Fruit fly (Drosophila melanogaster): ENCODE results near the gene Setd3.
A peak's percentile ranks its signal among the peaks of the same experiment; 100 is the strongest.

The Setd3 gene

dm6 chrX:6973340-6973739, 4.8 kb upstream of the Setd3 start, which contains the start of gene CG3040 (continued):
- TF ChIP-seq inv (GFP tag; IDR thresholded peaks at IDR 0.05; ENCODE audit: partially characterized antibody) (no peak), CG43689 (GFP tag; IDR thresholded peaks at IDR 0.05) (no peak), CG11560 (tag; IDR thresholded peaks at IDR 0.05) (no peak), kah (GFP tag; optimal IDR thresholded peaks at IDR 0.05) (no peak), CG3163 (GFP tag; optimal IDR thresholded peaks at IDR 0.05) (peak; percentile 7), ems (GFP tag; optimal IDR thresholded peaks at IDR 0.05) (no peak), crol (GFP tag; IDR thresholded peaks at IDR 0.05) (no peak), ssp (GFP tag; IDR thresholded peaks at IDR 0.05) (no peak), toy (GFP tag; IDR thresholded peaks at IDR 0.05) (no peak), CG17568 (GFP tag; optimal IDR thresholded peaks at IDR 0.05) (peak; percentile 32), grn (GFP tag; optimal IDR thresholded peaks at IDR 0.05) (no peak), hbn (GFP tag; IDR thresholded peaks at IDR 0.05; ENCODE audit: partially characterized antibody) (no peak; the same call in 1 of the 2 replicates), Camta (GFP tag; optimal IDR thresholded peaks at IDR 0.05) (no peak), org-1 (GFP tag; optimal IDR thresholded peaks at IDR 0.05) (no peak), unpg (GFP tag; optimal IDR thresholded peaks at IDR 0.05) (peak; percentile 48), CG15514 (GFP tag; optimal IDR thresholded peaks at IDR 0.05) (peak; percentile 63), br (optimal IDR thresholded peaks at IDR 0.05) (no peak), ERR (GFP tag; optimal IDR thresholded peaks at IDR 0.05) (no peak), CG6175 (GFP tag; IDR thresholded peaks at IDR 0.05) (no peak), CG32772 (GFP tag; IDR thresholded peaks at IDR 0.05) (0 out of 2 replicates have a peak, but pooled peaks have one; percentile 14), vnd (GFP tag; IDR thresholded peaks at IDR 0.05; ENCODE audit: partially characterized antibody) (no peak), CG18599 (GFP tag; optimal IDR thresholded peaks at IDR 0.05) (peak; percentile 15), Rfx (GFP tag; IDR thresholded peaks at IDR 0.05) (peak; percentile 54), CG17802 (tag; optimal IDR thresholded peaks at IDR 0.05) (no peak), Ada2b (GFP tag; IDR thresholded peaks at IDR 0.05) (peak; percentile 22; the same call in 1 of the 2 replicates), Oaz (GFP tag; IDR thresholded peaks at IDR 0.05) (no peak), seq (GFP tag; IDR thresholded peaks at IDR 0.05) (no peak), pita (GFP tag; optimal IDR thresholded peaks at IDR 0.05) (peak; percentile 86), CG4617 (GFP tag; optimal IDR thresholded peaks at IDR 0.05; ENCODE audit: borderline replicate concordance) (peak; percentile 81), repo (GFP tag; optimal IDR thresholded peaks at IDR 0.05) (no peak), caup (GFP tag; optimal IDR thresholded peaks at IDR 0.05; ENCODE audit: severe bottlenecking) (no peak), Xbp1 (GFP tag; optimal IDR thresholded peaks at IDR 0.05) (peak; percentile 45), CG5245 (GFP tag; optimal IDR thresholded peaks at IDR 0.05) (no peak), Dp (GFP tag; optimal IDR thresholded peaks at IDR 0.05) (peak; percentile 11), CG12236 (GFP tag; optimal IDR thresholded peaks at IDR 0.05) (no peak), CG2199 (GFP tag; IDR thresholded peaks at IDR 0.05) (no peak), hkb (optimal IDR thresholded peaks at IDR 0.05) (no peak), hkb (GFP tag; IDR thresholded peaks at IDR 0.05) (peak; percentile 49; the same call in 1 of the 2 replicates), CG2875 (GFP tag; optimal IDR thresholded peaks at IDR 0.05) (no peak), MBD-R2 (GFP tag; IDR thresholded peaks at IDR 0.05) (peak; percentile 63), lilli (GFP tag; optimal IDR thresholded peaks at IDR 0.05) (peak; percentile 52), CG2712 (tag; optimal IDR thresholded peaks at IDR 0.05) (peak; percentile 54), CG17186 (GFP tag; optimal IDR thresholded peaks at IDR 0.05) (no peak), grau (tag; optimal IDR thresholded peaks at IDR 0.05) (peak; percentile 56), CG9797 (GFP tag; optimal IDR thresholded peaks at IDR 0.05) (peak; percentile 63), maf-S (GFP tag; optimal IDR thresholded peaks at IDR 0.05) (no peak), Asciz (GFP tag; optimal IDR thresholded peaks at IDR 0.05) (no peak), insv (GFP tag; optimal IDR thresholded peaks at IDR 0.05) (peak in 1 of 2 experiments; percentile 16), CG6813 (GFP tag; optimal IDR thresholded peaks at IDR 0.05) (no peak), CG13287 (GFP tag; IDR thresholded peaks at IDR 0.05; ENCODE audit: partially characterized antibody) (peak; percentile 8; the same call in 1 of the 2 replicates), tap (tag; optimal IDR thresholded peaks at IDR 0.05) (no peak), wor (GFP tag; IDR thresholded peaks at IDR 0.05) (no peak)
